Worm (Caenorhabditis elegans): ENCODE results near the gene T01D1.4.

The T01D1.4 gene

DNA sequence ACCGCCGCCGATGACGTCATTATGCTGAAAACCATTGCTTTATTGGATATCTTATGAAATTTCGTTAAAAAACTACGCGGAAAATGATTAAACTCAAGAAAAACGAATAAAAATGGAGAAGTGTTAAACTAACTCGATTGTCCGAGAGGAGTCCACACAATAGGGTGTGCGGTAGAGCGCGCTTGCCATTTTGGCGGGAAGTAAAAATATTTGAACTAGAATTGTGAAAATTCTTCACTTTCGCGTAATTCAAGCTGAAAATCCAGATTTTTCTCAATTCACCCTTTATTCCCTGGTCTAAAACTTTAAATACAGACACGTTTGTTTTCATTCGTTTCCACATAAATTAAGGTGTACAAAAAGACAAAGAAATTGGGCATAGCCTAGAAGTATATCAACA lies 37.7 kb upstream of the T01D1.4 start, which contains the start of gene F48A11.4 (continued):
- TF ChIP-seq ceh-32 (tag; optimal IDR thresholded peaks at IDR 0.05; ENCODE audit: poor library complexity) (peak; percentile 18), ceh-20 (GFP tag; IDR thresholded peaks at IDR 0.05) (peak; percentile 79), ces-1 (GFP tag; optimal IDR thresholded peaks at IDR 0.05) (no peak), lin-39 (tag; optimal IDR thresholded peaks at IDR 0.05) (no peak), unc-62 (GFP tag; optimal IDR thresholded peaks at IDR 0.05 in 1 of 2) (peak in 1 of 2 experiments; percentile 74), unc-62 (tag; optimal IDR thresholded peaks at IDR 0.05) (no peak), F26F4.8 (GFP tag; conservative IDR thresholded peaks at IDR 0.05) (no peak), nhr-10 (tag; optimal IDR thresholded peaks at IDR 0.05) (no peak), Y75B8A.6 (GFP tag; IDR thresholded peaks at IDR 0.05) (peak; percentile 93)

DNA sequence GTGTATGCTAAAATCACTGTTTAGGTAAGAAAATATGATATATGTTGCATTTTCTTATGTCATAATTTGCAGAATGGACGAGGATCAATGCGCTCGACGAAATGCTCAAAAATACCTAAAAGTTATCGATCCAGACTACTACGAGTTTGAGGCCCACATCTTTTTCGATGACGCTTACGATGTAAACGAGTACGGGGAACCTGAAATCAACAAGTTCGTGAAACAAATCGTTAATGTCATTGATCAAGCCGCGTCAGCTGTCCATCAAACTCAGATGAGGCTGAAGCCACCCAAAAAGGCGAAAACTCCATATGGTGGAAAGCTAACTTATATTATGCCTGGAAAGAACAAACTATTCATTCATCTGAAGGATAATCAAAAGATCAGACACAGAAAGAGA lies 29.2 kb upstream of the T01D1.4 start:
- TF ChIP-seq aha-1 (tag): peak; percentile 92
- no peak for TF ChIP-seq pqm-1 (tag; optimal IDR thresholded peaks at IDR 0.05)

DNA sequence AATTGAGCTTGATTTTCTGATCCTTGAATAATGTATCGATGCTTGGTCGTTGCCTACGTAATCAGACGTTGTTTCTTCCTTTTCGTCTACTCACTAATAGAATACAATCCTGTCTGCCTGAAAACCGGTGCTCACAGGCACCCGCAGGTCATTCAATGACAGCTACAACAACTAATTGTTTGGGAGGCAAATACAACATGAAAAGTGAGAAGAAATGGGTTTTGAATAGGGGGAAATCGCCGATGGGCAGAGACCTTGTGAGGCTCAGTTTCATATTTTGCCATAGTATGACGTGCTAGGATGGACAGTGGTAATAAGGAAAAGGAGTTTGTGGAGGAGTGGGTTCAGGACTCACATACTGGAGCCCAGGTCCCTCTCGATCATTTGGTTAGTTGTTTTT lies 17.8 kb upstream of the T01D1.4 start, which contains the start of gene chs-2:
chs-2 (plus strand) TSS at position 301 of the 400 bp plus-strand sequence.
- TF ChIP-seq php-3 (GFP tag; IDR thresholded peaks at IDR 0.05): no peak
- no peak for TF ChIP-seq zag-1 (tag; optimal IDR thresholded peaks at IDR 0.05)

DNA sequence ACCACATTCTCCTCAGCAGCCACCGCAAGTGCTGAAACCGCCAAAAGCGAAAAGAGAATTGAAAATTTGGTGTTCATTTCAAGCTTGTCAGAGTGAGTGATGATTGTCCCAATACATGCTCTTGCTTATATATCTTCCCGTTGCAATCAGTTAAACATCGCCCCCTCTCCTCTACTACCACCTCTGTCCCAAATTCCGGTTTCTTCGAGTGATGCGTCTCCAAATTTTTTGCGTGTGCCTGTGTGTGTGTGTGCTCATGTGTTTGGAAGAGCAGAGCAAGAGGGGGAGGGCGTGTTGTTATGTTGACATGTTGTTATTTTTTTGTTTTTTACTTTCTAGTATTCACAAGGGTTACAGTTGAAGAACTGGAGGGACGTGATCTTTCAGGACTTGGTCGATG lies 15.6 kb upstream of the T01D1.4 start, which contains the start of gene abu-11:
abu-11 (minus strand) TSS at position 101 of the 400 bp plus-strand sequence.
- no peak for TF ChIP-seq spr-1 (tag; optimal IDR thresholded peaks at IDR 0.05)
- TF ChIP-seq ceh-62 (tag; optimal IDR thresholded peaks at IDR 0.05): no peak
- TF ChIP-seq zfp-3 (GFP tag; conservative IDR thresholded peaks at IDR 0.05): no peak
- TF ChIP-seq Y75B8A.6 (GFP tag; IDR thresholded peaks at IDR 0.05): no peak
- TF ChIP-seq rbr-2 (tag; optimal IDR thresholded peaks at IDR 0.05): no peak
- TF ChIP-seq T20F7.1 (GFP tag; optimal IDR thresholded peaks at IDR 0.05): no peak
- no peak for TF ChIP-seq lin-13 (GFP tag; optimal IDR thresholded peaks at IDR 0.05)
- no peak for TF ChIP-seq hlh-11 (tag; optimal IDR thresholded peaks at IDR 0.05)

DNA sequence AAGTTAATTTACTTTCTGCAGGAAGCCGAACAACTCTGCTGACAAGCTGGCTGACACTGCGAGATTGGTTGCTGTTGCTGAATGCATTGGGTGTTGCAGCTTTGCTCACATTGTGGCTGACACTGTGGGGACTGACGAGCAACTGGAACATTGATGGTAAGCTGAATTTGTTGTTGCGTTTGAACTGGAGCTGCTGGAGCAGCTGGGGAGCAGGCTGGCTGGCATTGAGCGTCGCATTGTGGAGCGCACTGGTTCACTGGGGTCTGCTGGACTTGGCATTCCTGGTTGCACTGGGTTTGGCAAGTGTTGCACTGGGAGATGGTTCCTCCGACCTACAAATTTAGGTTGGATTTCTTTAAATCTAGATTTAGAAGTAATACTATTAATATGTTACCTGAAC lies 13.7 kb upstream of the T01D1.4 start:
- no peak for TF ChIP-seq madf-5 (GFP tag; IDR thresholded peaks at IDR 0.05)
- TF ChIP-seq lsy-2 (tag; optimal IDR thresholded peaks at IDR 0.05): no peak
- peak; percentile 52; the same call in 1 of the 2 replicates for TF ChIP-seq set-16 (GFP tag; IDR thresholded peaks at IDR 0.05)
- peak; percentile 13 for TF ChIP-seq aha-1 (tag)
- no peak for TF ChIP-seq lin-1 (GFP tag; IDR thresholded peaks at IDR 0.05)

DNA sequence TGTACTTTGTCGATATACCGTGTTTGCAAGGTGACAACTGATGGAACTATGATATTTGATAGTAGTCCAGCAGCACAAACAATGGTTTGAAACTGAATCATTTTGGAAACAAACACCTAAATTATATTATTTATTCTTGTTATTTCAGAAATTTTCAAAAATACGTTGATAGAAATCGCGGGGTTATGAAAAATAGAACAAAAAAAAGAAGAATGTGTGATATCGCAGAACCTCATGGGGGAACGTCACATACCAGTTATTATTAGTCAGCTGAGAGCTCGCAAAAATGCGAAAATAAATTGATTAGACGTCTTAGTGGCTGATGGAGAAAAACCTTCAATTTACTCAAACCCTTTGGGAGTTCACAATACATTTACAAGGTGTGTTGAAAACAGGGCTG lies 10.1 kb upstream of the T01D1.4 start, which contains the start of gene T01D1.5:
T01D1.5 (minus strand) TSS at position 101 of the 400 bp plus-strand sequence.
- no peak for TF ChIP-seq lsy-2 (tag; optimal IDR thresholded peaks at IDR 0.05)
- TF ChIP-seq aha-1 (tag): peak; percentile 38

DNA sequence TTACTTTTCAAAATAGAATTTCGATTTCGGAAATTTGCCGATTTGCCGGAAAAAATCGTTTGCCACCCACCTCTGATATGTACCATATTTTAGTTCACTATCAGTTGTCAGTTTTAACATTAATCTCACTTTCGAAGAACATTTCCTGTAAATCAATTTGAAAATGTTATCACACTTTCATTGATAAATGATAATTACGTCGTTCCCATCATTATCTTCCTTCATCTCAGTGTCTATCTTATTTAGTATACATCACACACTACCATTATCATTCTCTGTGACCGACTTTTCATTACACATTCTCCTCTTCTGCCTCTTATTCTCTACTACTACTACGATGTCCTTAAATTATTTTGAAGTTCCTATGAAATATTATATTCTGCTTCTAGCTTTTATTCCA lies 7.6 kb upstream of the T01D1.4 start, which contains the start of gene T01D1.8:
T01D1.8 (plus strand) TSS at position 236 of the 400 bp plus-strand sequence.
- TF ChIP-seq ZK337.2 (GFP tag; IDR thresholded peaks at IDR 0.05): no peak
- no peak for TF ChIP-seq zip-2 (tag; optimal IDR thresholded peaks at IDR 0.05)
- TF ChIP-seq set-16 (GFP tag; IDR thresholded peaks at IDR 0.05): no peak
- no peak for TF ChIP-seq dpl-1 (GFP tag; optimal IDR thresholded peaks at IDR 0.05)
- peak; percentile 17 for TF ChIP-seq nhr-28 (tag; optimal IDR thresholded peaks at IDR 0.05)
- no peak for TF ChIP-seq ceh-44 (GFP tag; IDR thresholded peaks at IDR 0.05)

DNA sequence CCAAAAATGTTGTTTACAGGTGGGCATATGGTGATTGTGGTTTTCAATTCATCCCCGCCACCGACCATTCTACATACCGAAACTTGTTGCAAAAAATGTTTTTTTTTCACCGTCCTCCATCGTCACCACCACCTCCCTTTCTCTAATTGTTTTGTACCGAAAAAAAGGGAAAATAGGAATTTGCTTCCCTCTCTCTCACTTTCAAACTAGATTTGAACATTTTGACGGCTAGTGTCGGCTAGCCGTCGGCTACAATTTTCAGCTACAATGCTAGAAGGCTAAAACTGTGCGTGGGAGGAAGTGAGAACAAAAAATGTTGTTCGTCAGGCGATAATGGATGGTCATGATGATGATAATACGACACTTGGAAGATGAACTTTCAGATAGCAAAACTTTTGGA lies 747 bp downstream of the T01D1.4 start:
- TF ChIP-seq aha-1 (tag) (peak; percentile 47), nhr-28 (tag; optimal IDR thresholded peaks at IDR 0.05) (peak; percentile 82), spr-1 (tag; optimal IDR thresholded peaks at IDR 0.05) (no peak), dmd-9 (GFP tag; IDR thresholded peaks at IDR 0.05) (no peak), hlh-11 (tag; optimal IDR thresholded peaks at IDR 0.05) (peak; percentile 14)
